Fruit fly (Drosophila melanogaster): ENCODE measurements around the gene CG3165.

- TF ChIP-seq br (GFP tag; optimal IDR thresholded peaks at IDR 0.05) = no peak
- TF ChIP-seq ey (GFP tag; optimal IDR thresholded peaks at IDR 0.05) = no peak
- no peak for TF ChIP-seq sage (GFP tag; optimal IDR thresholded peaks at IDR 0.05)
Observed at dm6 chr2L:2956358-2956757, 20.6 kb upstream of the CG3165 start.

Measured in whole organism, wandering third instar larva.